Fruit fly (Drosophila melanogaster) whole organism, embryonic: ENCODE data around the gene CG32939.
"Not testable (repeated sequence)": the region's sequence is repeated elsewhere in the genome, so short reads cannot be mapped to it uniquely, and the experiment has no call there.

Source experiments
- BtbVII ChIP-seq: fragments of 200-800 bp; sonication (Bioruptor generic); optimal IDR thresholded peaks from 3 replicates; lab custom pipeline; 2017; ENCODE audit warnings: missing biosample characterization, mild to moderate bottlenecking, missing genetic modification characterization
- CG11695 ChIP-seq: fragments of 200-800 bp; sonication (Bioruptor generic); IDR thresholded peaks from 3 replicates; pipeline ENCODE4 v1.3.6; 2022; ENCODE audit warnings: missing biosample characterization, missing genetic modification characterization
- CG13894 ChIP-seq: fragments of 200-800 bp; sonication (Bioruptor generic); optimal IDR thresholded peaks from 3 replicates; lab custom pipeline; 2018; ENCODE audit warnings: missing biosample characterization, mild to moderate bottlenecking, missing genetic modification characterization, moderate library complexity
- CG17829 ChIP-seq: fragments of 200-800 bp; optimal IDR thresholded peaks from 2 replicates; lab custom pipeline; 2019; ENCODE audit warnings: missing biosample characterization, mild to moderate bottlenecking, missing genetic modification characterization, moderate library complexity
- CG34376 ChIP-seq: fragments of 200-800 bp; sonication (Bioruptor generic); optimal IDR thresholded peaks from 2 replicates; lab custom pipeline; 2018; ENCODE audit warnings: missing biosample characterization, mild to moderate bottlenecking, missing genetic modification characterization
- CG3838 ChIP-seq: fragments of 200-800 bp; sonication (Bioruptor generic); optimal IDR thresholded peaks from 3 replicates; lab custom pipeline; 2016; ENCODE audit warnings: missing biosample characterization, missing genetic modification characterization
- CG4424 ChIP-seq: fragments of 200-800 bp; sonication (Bioruptor generic); optimal IDR thresholded peaks from 3 replicates; lab custom pipeline; 2016; ENCODE audit warnings: missing biosample characterization, missing genetic modification characterization
- CG6272 ChIP-seq: fragments of 200-800 bp; sonication (Bioruptor generic); IDR thresholded peaks from 2 replicates; pipeline ENCODE4 v1.3.6; 2022; ENCODE audit warnings: missing biosample characterization, missing genetic modification characterization
- CG8281 ChIP-seq: fragments of 200-800 bp; sonication (Bioruptor generic); optimal IDR thresholded peaks from 2 replicates; lab custom pipeline; 2018; ENCODE audit warnings: missing biosample characterization, mild to moderate bottlenecking, missing genetic modification characterization, moderate library complexity
- CG8944 ChIP-seq: fragments of 200-800 bp; sonication (Bioruptor generic); optimal IDR thresholded peaks from 3 replicates; lab custom pipeline; 2016; ENCODE audit warnings: missing biosample characterization, missing genetic modification characterization
- ERR ChIP-seq: fragments of 200-800 bp; sonication (Bioruptor generic); optimal IDR thresholded peaks from 2 replicates; lab custom pipeline; 2016; ENCODE audit warnings: missing biosample characterization, missing genetic modification characterization
- GATAe ChIP-seq: fragments of 200-800 bp; sonication (Bioruptor generic); conservative IDR thresholded peaks from 2 replicates; pipeline ENCODE4 v1.3.6; 2022; ENCODE audit warnings: missing biosample characterization, missing genetic modification characterization
- Hr78 ChIP-seq, 2 experiments: fragments of 200-800 bp in 1 of 2; fragments of >200 bp in 1 of 2; sonication (Bioruptor generic) in 1 of 2; optimal IDR thresholded peaks; 2 replicates each; lab custom pipeline; 2017 to 2019; ENCODE audit warnings: missing biosample characterization in 2 of 2, missing genetic modification characterization in 2 of 2, mild to moderate bottlenecking in 1 of 2, moderate library complexity in 1 of 2
- MTF-1 ChIP-seq: fragments of 200-800 bp; sonication (Bioruptor generic); optimal IDR thresholded peaks from 2 replicates; lab custom pipeline; 2018; ENCODE audit warnings: missing biosample characterization, mild to moderate bottlenecking, missing genetic modification characterization, borderline replicate concordance
- Pdp1 ChIP-seq, 2 experiments: fragments of 200-800 bp; sonication (Bioruptor generic); optimal IDR thresholded peaks; 3 replicates each; lab custom pipeline; 2016; ENCODE audit warnings: missing biosample characterization in 2 of 2, missing genetic modification characterization in 2 of 2, mild to moderate bottlenecking in 1 of 2, moderate library complexity in 1 of 2
- Scr ChIP-seq: fragments of 200-800 bp; sonication (Bioruptor generic); IDR thresholded peaks from 2 replicates; pipeline ENCODE4 v1.3.6; 2022; ENCODE audit warnings: missing biosample characterization, missing genetic modification characterization; ENCODE audit not compliant: partially characterized antibody
- Stat92E ChIP-seq, 3 experiments: fragments of >200 bp in 2 of 3; fragments of 200-800 bp in 1 of 3; sonication (Bioruptor generic) in 1 of 3; optimal IDR thresholded peaks; 2 replicates each; lab custom pipeline; 2017 to 2019; ENCODE audit warnings: missing biosample characterization in 3 of 3, missing genetic modification characterization in 3 of 3, mild to moderate bottlenecking in 1 of 3, moderate library complexity in 1 of 3
- chif ChIP-seq, 2 experiments: fragments of 200-800 bp; sonication (Bioruptor generic); optimal IDR thresholded peaks; 3 replicates each; lab custom pipeline; 2016; ENCODE audit warnings: missing biosample characterization in 2 of 2, missing genetic modification characterization in 2 of 2
- crp ChIP-seq, 2 experiments: fragments of 200-800 bp; sonication (Bioruptor generic); optimal IDR thresholded peaks; 2 replicates in 1 of 2; 3 replicates in 1 of 2; lab custom pipeline; 2017; ENCODE audit warnings: missing biosample characterization in 2 of 2, missing genetic modification characterization in 2 of 2, mild to moderate bottlenecking in 1 of 2, moderate library complexity in 1 of 2
- ewg ChIP-seq: fragments of 200-800 bp; sonication (Bioruptor generic); optimal IDR thresholded peaks from 3 replicates; lab custom pipeline; 2017; ENCODE audit warnings: mild to moderate bottlenecking, missing biosample characterization, missing genetic modification reagents, missing genetic modification characterization
- exex ChIP-seq: fragments of 200-800 bp; sonication (Bioruptor generic); optimal IDR thresholded peaks from 4 replicates; lab custom pipeline; 2018; ENCODE audit warnings: missing biosample characterization, mild to moderate bottlenecking, missing genetic modification characterization, moderate library complexity
- fd96Cb ChIP-seq: fragments of 200-800 bp; sonication (Bioruptor generic); optimal IDR thresholded peaks from 2 replicates; lab custom pipeline; 2018; ENCODE audit warnings: missing biosample characterization, mild to moderate bottlenecking, missing genetic modification characterization, moderate library complexity
- grn ChIP-seq: fragments of 200-800 bp; sonication (Bioruptor generic); optimal IDR thresholded peaks from 3 replicates; lab custom pipeline; 2017; ENCODE audit warnings: missing biosample characterization, missing genetic modification characterization
- lab ChIP-seq: fragments of 200-800 bp; sonication (Bioruptor generic); optimal IDR thresholded peaks from 3 replicates; lab custom pipeline; 2017; ENCODE audit warnings: missing biosample characterization, missing genetic modification characterization, mild to moderate bottlenecking, moderate library complexity, missing genetic modification reagents
- mirr ChIP-seq: fragments of 200-800 bp; sonication (Bioruptor generic); optimal IDR thresholded peaks from 3 replicates; lab custom pipeline; 2018; ENCODE audit warnings: missing biosample characterization, mild to moderate bottlenecking, missing genetic modification characterization
- otp ChIP-seq: fragments of 200-800 bp; sonication (Bioruptor generic); IDR thresholded peaks from 3 replicates; pipeline ENCODE4, ENCODE4 v1.3.6; 2022; ENCODE audit warnings: missing biosample characterization, missing genetic modification characterization
- peb ChIP-seq: fragments of 200-800 bp; sonication (Bioruptor generic); IDR thresholded peaks from 2 replicates; pipeline ENCODE4 v1.3.6; 2022; ENCODE audit warnings: missing biosample characterization, missing genetic modification characterization
- pita ChIP-seq: fragments of 200-800 bp; sonication (Bioruptor generic); optimal IDR thresholded peaks from 2 replicates; lab custom pipeline; 2017; ENCODE audit warnings: missing biosample characterization, mild to moderate bottlenecking, missing genetic modification characterization
- prd ChIP-seq, 3 experiments: fragments of >200 bp in 2 of 3; fragments of 200-800 bp in 1 of 3; sonication (Bioruptor generic) in 1 of 3; optimal IDR thresholded peaks in 2 of 3; IDR thresholded peaks in 1 of 3; 2 replicates in 2 of 3; 3 replicates in 1 of 3; pipeline versions ENCODE4 v1.3.6 to Lab custom; 2017 to 2022; ENCODE audit warnings: missing biosample characterization in 1 of 3, missing genetic modification characterization in 1 of 3
- psq ChIP-seq: fragments of 200-800 bp; sonication (Bioruptor generic); optimal IDR thresholded peaks from 2 replicates; lab custom pipeline; 2017; ENCODE audit warnings: missing biosample characterization, missing genetic modification characterization
- scrt ChIP-seq: fragments of 200-800 bp; sonication (Bioruptor generic); optimal IDR thresholded peaks from 2 replicates; lab custom pipeline; 2018; ENCODE audit warnings: missing biosample characterization, mild to moderate bottlenecking, missing genetic modification characterization, moderate library complexity
- sd ChIP-seq: fragments of 200-800 bp; sonication (Bioruptor generic); optimal IDR thresholded peaks from 3 replicates; lab custom pipeline; 2018; ENCODE audit warnings: missing biosample characterization, mild to moderate bottlenecking, missing genetic modification characterization, moderate library complexity
- sob ChIP-seq: fragments of 200-800 bp; sonication (Bioruptor generic); IDR thresholded peaks from 2 replicates; pipeline ENCODE4 v1.3.6; 2022; ENCODE audit warnings: missing biosample characterization, missing genetic modification characterization
- sug ChIP-seq: fragments of 200-800 bp; optimal IDR thresholded peaks from 2 replicates; lab custom pipeline; 2019; ENCODE audit warnings: missing biosample characterization, mild to moderate bottlenecking, missing genetic modification characterization, moderate library complexity
- trem ChIP-seq: fragments of 200-800 bp; optimal IDR thresholded peaks from 3 replicates; lab custom pipeline; 2019; ENCODE audit warnings: missing biosample characterization, mild to moderate bottlenecking, missing genetic modification characterization, moderate library complexity
- tx ChIP-seq: fragments of 200-800 bp; sonication (Bioruptor generic); optimal IDR thresholded peaks from 2 replicates; lab custom pipeline; 2016; ENCODE audit warnings: missing biosample characterization, missing genetic modification characterization

CG32939 gene

dm6 chr3R:9692675-9693129 lies at the start of gene CG32939, which contains the start of the genes Unc-115b and p24-2:
Gene CG32939, plus strand, starts transcription at chr3R:9693079.
Gene Unc-115b, minus strand, starts transcription at chr3R:9692775.
Gene p24-2, minus strand, starts transcription at chr3R:9692794.
- not testable (repeated sequence) for TF ChIP-seq peb (GFP tag; lab: Robert Waterston, UW); ERR (GFP tag; lab: Kevin White, UChicago); CG6272 (GFP tag; lab: Robert Waterston, UW)

dm6 chr3R:9643977-9644376 lies 48.9 kb upstream of the CG32939 start:
- TF ChIP-seq prd (optimal IDR thresholded peaks at IDR 0.05; lab: Kevin White, UChicago) (no peak), prd (GFP tag; IDR thresholded peaks at IDR 0.05; lab: Robert Waterston, UW) (no peak), CG3838 (GFP tag; lab: Kevin White, UChicago) (no peak), Scr (GFP tag; lab: Robert Waterston, UW) (no peak), sug (tag; lab: Kevin White, UChicago) (peak; percentile 61), psq (no peak), sd (peak; percentile 83), ewg (no peak), trem (tag; lab: Kevin White, UChicago) (no peak), GATAe (GFP tag; lab: Robert Waterston, UW) (peak; percentile 39; the same call in 1 of the 2 replicates), exex (tag; lab: Kevin White, UChicago) (peak; percentile 86), CG34376 (GFP tag; lab: Kevin White, UChicago) (peak; percentile 74), crp (GFP tag; optimal IDR thresholded peaks at IDR 0.05; lab: Kevin White, UChicago) (no peak), chif (GFP tag; optimal IDR thresholded peaks at IDR 0.05; lab: Kevin White, UChicago) (no peak), grn (GFP tag; lab: Kevin White, UChicago) (peak; percentile 41), Stat92E (GFP tag; optimal IDR thresholded peaks at IDR 0.05; lab: Kevin White, UChicago) (no peak), CG8944 (no peak), mirr (GFP tag; lab: Kevin White, UChicago) (peak; percentile 61), BtbVII (GFP tag; lab: Kevin White, UChicago) (no peak), tx (GFP tag; lab: Kevin White, UChicago) (no peak), scrt (GFP tag; lab: Kevin White, UChicago) (no peak), CG11695 (no peak)

- TF ChIP-seq sob (GFP tag; lab: Robert Waterston, UW) (0 out of 2 replicates have a peak, but pooled peaks have one; percentile 10), grn (GFP tag; lab: Kevin White, UChicago) (peak; percentile 40), CG17829 (tag; lab: Kevin White, UChicago) (no peak), otp (GFP tag; lab: Robert Waterston, UW) (no peak), MTF-1 (GFP tag; lab: Kevin White, UChicago) (no peak), pita (GFP tag; lab: Kevin White, UChicago) (no peak), CG34376 (GFP tag; lab: Kevin White, UChicago) (peak; percentile 11), lab (GFP tag; lab: Kevin White, UChicago) (peak; percentile 41), CG8281 (tag; lab: Kevin White, UChicago) (peak; percentile 93), mirr (GFP tag; lab: Kevin White, UChicago) (peak; percentile 66), Pdp1 (GFP tag; optimal IDR thresholded peaks at IDR 0.05; lab: Kevin White, UChicago) (peak in 1 of 2 experiments; percentile 69), Hr78 (GFP tag; optimal IDR thresholded peaks at IDR 0.05; lab: Kevin White, UChicago) (peak in 1 of 2 experiments; percentile 46), exex (tag; lab: Kevin White, UChicago) (peak; percentile 84), CG4424 (GFP tag; lab: Kevin White, UChicago) (no peak), CG13894 (tag; lab: Kevin White, UChicago) (peak; percentile 2), fd96Cb (tag; lab: Kevin White, UChicago) (no peak)
Measured at dm6 chr3R:9644620-9645019, 48.3 kb upstream of the CG32939 start.
